Worm (Caenorhabditis elegans) whole organism, young adult: ENCODE data around the gene rabr-4.

ENCODE experiments used
- B0019.2 ChIP-seq: fragments of 200-800 bp; sonication (Bioruptor generic); conservative IDR thresholded peaks from 2 replicates; pipeline ENCODE4 v1.3.6; 2022; ENCODE audit warnings: missing genetic modification reagents, missing genetic modification characterization, missing compliant biosample characterization
- C06A6.2 ChIP-seq: fragments of 200-800 bp; sonication (Bioruptor generic); conservative IDR thresholded peaks from 2 replicates; pipeline ENCODE4 v1.3.6; 2022; ENCODE audit warnings: missing genetic modification characterization, missing compliant biosample characterization
- C17E4.6 ChIP-seq: fragments of 200-800 bp; sonication (Bioruptor generic); IDR thresholded peaks from 2 replicates; pipeline ENCODE4 v1.3.6; 2022; ENCODE audit warnings: missing genetic modification reagents, missing genetic modification characterization, missing compliant biosample characterization
- F39B2.1 ChIP-seq: fragments of 200-800 bp; sonication (Bioruptor generic); IDR thresholded peaks from 2 replicates; pipeline ENCODE4 v1.3.6; 2022; ENCODE audit warnings: missing genetic modification reagents, missing genetic modification characterization, missing compliant biosample characterization
- K11D2.4 ChIP-seq: fragments of 200-800 bp; sonication (Bioruptor generic); IDR thresholded peaks from 2 replicates; pipeline ENCODE4 v1.3.6; 2022; ENCODE audit warnings: missing genetic modification reagents, missing genetic modification characterization, missing compliant biosample characterization
- T26A5.8 ChIP-seq: sonication (generic microtip); optimal IDR thresholded peaks from 2 replicates; lab custom pipeline; 2016; ENCODE audit warnings: missing genetic modification characterization, missing compliant biosample characterization
- Y53G8AR.9 ChIP-seq: fragments of 200-800 bp; sonication (Bioruptor generic); conservative IDR thresholded peaks from 2 replicates; pipeline ENCODE4 v1.3.6; 2022; ENCODE audit warnings: missing genetic modification reagents, missing genetic modification characterization, missing compliant biosample characterization
- Y56A3A.18 ChIP-seq: fragments of 200-800 bp; sonication (Bioruptor generic); IDR thresholded peaks from 2 replicates; pipeline ENCODE4 v1.3.6; 2022; ENCODE audit warnings: missing genetic modification reagents, missing genetic modification characterization, missing compliant biosample characterization
- Y67H2A.10 ChIP-seq: fragments of 200-800 bp; sonication (Bioruptor generic); conservative IDR thresholded peaks from 2 replicates; pipeline ENCODE4 v1.3.6; 2022; ENCODE audit warnings: missing genetic modification reagents, missing genetic modification characterization, missing compliant biosample characterization
- akir-1 ChIP-seq: fragments of 200-800 bp; sonication (Bioruptor generic); optimal IDR thresholded peaks from 2 replicates; lab custom pipeline; 2018; ENCODE audit warnings: mild to moderate bottlenecking, missing genetic modification characterization, moderate library complexity, missing compliant biosample characterization
- ama-1 ChIP-seq, 3 experiments: fragments of 150-350 bp in 1 of 3; sonication (generic microtip) in 2 of 3; optimal IDR thresholded peaks; 2 replicates each; lab custom pipeline; 2014 to 2018; ENCODE audit warnings: missing biosample characterization in 2 of 3, missing genetic modification characterization in 2 of 3, missing genetic modification reagents in 2 of 3
- aptf-3 ChIP-seq: fragments of 200-800 bp; sonication (Bioruptor generic); IDR thresholded peaks from 2 replicates; pipeline ENCODE4 v1.3.6; 2022; ENCODE audit warnings: missing genetic modification characterization, missing compliant biosample characterization
- atf-7 ChIP-seq: sonication (generic microtip); optimal IDR thresholded peaks from 2 replicates; lab custom pipeline; 2017; ENCODE audit warnings: mild to moderate bottlenecking, missing genetic modification characterization, missing compliant biosample characterization
- ceh-100 ChIP-seq: fragments of 200-800 bp; sonication (Bioruptor generic); IDR thresholded peaks from 2 replicates; pipeline ENCODE4 v1.3.6; 2022; ENCODE audit warnings: missing genetic modification reagents, missing genetic modification characterization, missing compliant biosample characterization
- ceh-27 ChIP-seq: fragments of 200-800 bp; sonication (Bioruptor generic); optimal IDR thresholded peaks from 2 replicates; lab custom pipeline; 2018; ENCODE audit warnings: mild to moderate bottlenecking, missing genetic modification characterization, moderate library complexity, missing compliant biosample characterization
- ceh-40 ChIP-seq: fragments of 200-800 bp; sonication (Bioruptor generic); IDR thresholded peaks from 2 replicates; pipeline ENCODE4 v1.3.6; 2022; ENCODE audit warnings: missing genetic modification characterization, missing compliant biosample characterization
- dpff-1 ChIP-seq: sonication (generic microtip); optimal IDR thresholded peaks from 2 replicates; lab custom pipeline; 2017; ENCODE audit warnings: mild to moderate bottlenecking, missing genetic modification characterization, missing compliant biosample characterization
- egl-18 ChIP-seq: fragments of 200-800 bp; sonication (Bioruptor generic); IDR thresholded peaks from 2 replicates; pipeline ENCODE4 v1.3.6; 2022; ENCODE audit warnings: missing genetic modification reagents, missing genetic modification characterization, missing compliant biosample characterization
- him-1 ChIP-seq: sonication (generic microtip); optimal IDR thresholded peaks from 2 replicates; lab custom pipeline; 2016; ENCODE audit warnings: missing genotype, missing genetic modification reagents, missing genetic modification characterization, missing compliant biosample characterization
- hlh-26 ChIP-seq: fragments of 200-800 bp; sonication (Bioruptor generic); conservative IDR thresholded peaks from 2 replicates; pipeline ENCODE4 v1.3.6; 2022; ENCODE audit warnings: missing genetic modification reagents, missing genetic modification characterization, missing compliant biosample characterization
- hmg-20 ChIP-seq: fragments of 200-800 bp; sonication (Bioruptor generic); IDR thresholded peaks from 2 replicates; pipeline ENCODE4 v1.3.6; 2022; ENCODE audit warnings: missing genetic modification reagents, missing genetic modification characterization, missing compliant biosample characterization
- let-526 ChIP-seq: fragments of 200-800 bp; sonication (Bioruptor generic); IDR thresholded peaks from 2 replicates; pipeline ENCODE4 v1.3.6; 2022; ENCODE audit warnings: missing genetic modification reagents, missing genetic modification characterization, missing compliant biosample characterization
- lin-54 ChIP-seq: fragments of 200-800 bp; sonication (Bioruptor generic); optimal IDR thresholded peaks from 2 replicates; lab custom pipeline; 2018; ENCODE audit warnings: mild to moderate bottlenecking, missing genetic modification characterization, missing compliant biosample characterization
- lir-1 ChIP-seq: fragments of 200-800 bp; sonication (Bioruptor generic); conservative IDR thresholded peaks from 2 replicates; pipeline ENCODE4 v1.3.6; 2022; ENCODE audit warnings: missing genetic modification reagents, missing genetic modification characterization, missing compliant biosample characterization
- lsl-1 ChIP-seq: fragments of 200-800 bp; sonication (Bioruptor generic); optimal IDR thresholded peaks from 2 replicates; lab custom pipeline; 2018; ENCODE audit warnings: mild to moderate bottlenecking, missing genetic modification characterization, moderate library complexity, missing compliant biosample characterization
- nfyb-1 ChIP-seq: fragments of 200-800 bp; sonication (Bioruptor generic); IDR thresholded peaks from 2 replicates; pipeline ENCODE4 v1.3.6; 2022; ENCODE audit warnings: missing genetic modification reagents, missing genetic modification characterization, missing compliant biosample characterization
- pbrm-1 ChIP-seq: fragments of 200-800 bp; sonication (Bioruptor generic); IDR thresholded peaks from 2 replicates; pipeline ENCODE4 v1.3.6; 2022; ENCODE audit warnings: missing genetic modification reagents, missing genetic modification characterization, missing compliant biosample characterization
- rcor-1 ChIP-seq: fragments of 200-800 bp; sonication (Bioruptor generic); IDR thresholded peaks from 2 replicates; pipeline ENCODE4 v1.3.6; 2022; ENCODE audit warnings: missing genetic modification reagents, missing genetic modification characterization, missing compliant biosample characterization
- sdz-38 ChIP-seq: sonication (generic microtip); optimal IDR thresholded peaks from 2 replicates; lab custom pipeline; 2016; ENCODE audit warnings: missing genotype, missing genetic modification characterization, missing compliant biosample characterization
- sea-2 ChIP-seq: fragments of 200-800 bp; sonication (Bioruptor generic); IDR thresholded peaks from 2 replicates; pipeline ENCODE4 v1.3.6; 2022; ENCODE audit warnings: missing genetic modification characterization, missing compliant biosample characterization
- snpc-3.4 ChIP-seq: sonication (generic microtip); optimal IDR thresholded peaks from 2 replicates; lab custom pipeline; 2017; ENCODE audit warnings: missing genetic modification characterization, mild to moderate bottlenecking, missing compliant biosample characterization, antibody characterized with exemption, moderate library complexity, missing genotype, missing genetic modification reagents
- tlf-1 ChIP-seq: fragments of 200-800 bp; sonication (Bioruptor generic); optimal IDR thresholded peaks from 2 replicates; lab custom pipeline; 2018; ENCODE audit warnings: mild to moderate bottlenecking, missing genetic modification characterization, missing compliant biosample characterization
- unc-62 ChIP-seq: fragments of 150-350 bp; optimal IDR thresholded peaks from 2 replicates; lab custom pipeline; 2014; ENCODE audit warnings: missing biosample characterization, missing genetic modification reagents, missing genetic modification characterization
- xnd-1 ChIP-seq: sonication (generic microtip); optimal IDR thresholded peaks from 2 replicates; lab custom pipeline; 2016; ENCODE audit warnings: missing genotype, missing genetic modification reagents, missing genetic modification characterization, missing compliant biosample characterization
- ztf-18 ChIP-seq: sonication (generic microtip); optimal IDR thresholded peaks from 2 replicates; lab custom pipeline; 2016; ENCODE audit warnings: missing genotype, mild to moderate bottlenecking, missing genetic modification characterization, missing compliant biosample characterization
- ztf-3 ChIP-seq: fragments of 200-800 bp; sonication (Bioruptor generic); optimal IDR thresholded peaks from 2 replicates; lab custom pipeline; 2018; ENCODE audit warnings: mild to moderate bottlenecking, missing genetic modification characterization, missing compliant biosample characterization

rabr-4 gene

ce11 chrV:16162124-16162735 lies 32.5 kb upstream of the rabr-4 start, which contains the start of the genes str-109 and F10A3.11 (continued):
- TF ChIP-seq ztf-3 (GFP tag; lab: Kevin White, UChicago) (no peak), sea-2 (GFP tag; lab: Robert Waterston, UW) (no peak), ceh-100 (GFP tag; lab: Robert Waterston, UW) (no peak), lsl-1 (no peak), ceh-40 (GFP tag; lab: Robert Waterston, UW) (no peak), akir-1 (no peak)

ce11 chrV:16163719-16164118 lies 31.0 kb upstream of the rabr-4 start, which contains the start of gene F10A3.12:
Gene F10A3.12, plus strand, starts transcription at chrV:16164019.
- TF ChIP-seq Y53G8AR.9 (no peak), hmg-20 (GFP tag; lab: Robert Waterston, UW) (no peak), Y56A3A.18 (GFP tag; lab: Robert Waterston, UW) (no peak), Y67H2A.10 (no peak), sdz-38 (no peak), let-526 (GFP tag; lab: Robert Waterston, UW) (no peak), B0019.2 (no peak), unc-62 (GFP tag; lab: Kevin White, UChicago) (no peak), K11D2.4 (no peak), pbrm-1 (GFP tag; lab: Robert Waterston, UW) (no peak), C06A6.2 (GFP tag; lab: Robert Waterston, UW) (no peak), ama-1 (optimal IDR thresholded peaks at IDR 0.05; lab: Kevin White, UChicago) (no peak), ama-1 (GFP tag; optimal IDR thresholded peaks at IDR 0.05; lab: Kevin White, UChicago) (no peak), T26A5.8 (tag; lab: Kevin White, UChicago) (no peak), snpc-3.4 (tag; lab: Kevin White, UChicago) (no peak), atf-7 (tag; lab: Kevin White, UChicago) (no peak), egl-18 (no peak)
- TF ChIP-seq, all 124 proteins: peak for 0

- TF ChIP-seq ceh-27 (GFP tag; lab: Kevin White, UChicago) (no peak), dpff-1 (tag; lab: Kevin White, UChicago) (no peak), xnd-1 (tag; lab: Kevin White, UChicago) (no peak), F39B2.1 (GFP tag; lab: Robert Waterston, UW) (no peak), T26A5.8 (tag; lab: Kevin White, UChicago) (no peak), C06A6.2 (GFP tag; lab: Robert Waterston, UW) (no peak), pbrm-1 (GFP tag; lab: Robert Waterston, UW) (no peak), lir-1 (GFP tag; lab: Robert Waterston, UW) (no peak), him-1 (tag; lab: Kevin White, UChicago) (no peak), aptf-3 (no peak), hlh-26 (GFP tag; lab: Robert Waterston, UW) (no peak), rcor-1 (GFP tag; lab: Robert Waterston, UW) (no peak), C17E4.6 (GFP tag; lab: Robert Waterston, UW) (no peak), tlf-1 (GFP tag; lab: Kevin White, UChicago) (no peak), nfyb-1 (no peak), lin-54 (GFP tag; lab: Kevin White, UChicago) (no peak), ztf-18 (tag; lab: Kevin White, UChicago) (no peak)
Observed at ce11 chrV:16165936-16166335, 28.8 kb upstream of the rabr-4 start, which contains the start of gene str-108. Gene str-108, plus strand, starts transcription at chrV:16166236.
